Worm (Caenorhabditis elegans) whole organism, L2 larva: ENCODE measurements around the gene cblc-1.
A peak's percentile ranks its signal among the peaks of the same experiment; 100 is the strongest.

Source experiments
- fos-1 ChIP-seq: fragments of 150-350 bp; optimal IDR thresholded peaks from 2 replicates; lab custom pipeline; 2014; ENCODE audit warnings: missing biosample characterization, missing genetic modification characterization
- lsy-2 ChIP-seq, 2 experiments: fragments of 150-350 bp in 1 of 2; sonication (generic microtip) in 1 of 2; optimal IDR thresholded peaks; 2 replicates each; lab custom pipeline; 2014 to 2017; ENCODE audit warnings: missing biosample characterization in 2 of 2, missing genetic modification characterization in 2 of 2
- mdl-1 ChIP-seq, 2 experiments: fragments of 150-350 bp in 1 of 2; sonication (generic microtip) in 1 of 2; optimal IDR thresholded peaks; 2 replicates each; lab custom pipeline; 2017; ENCODE audit warnings: missing biosample characterization in 2 of 2, missing genetic modification characterization in 2 of 2
- nhr-12 ChIP-seq: fragments of 150-350 bp; optimal IDR thresholded peaks from 2 replicates; lab custom pipeline; 2014; ENCODE audit warnings: missing biosample characterization, missing genetic modification characterization
- nhr-21 ChIP-seq: fragments of 150-350 bp; optimal IDR thresholded peaks from 2 replicates; lab custom pipeline; 2014; ENCODE audit warnings: missing biosample characterization, missing genetic modification characterization
- nhr-77 ChIP-seq: fragments of 150-350 bp; optimal IDR thresholded peaks from 2 replicates; lab custom pipeline; 2014; ENCODE audit warnings: missing biosample characterization, missing genetic modification characterization
- unc-39 ChIP-seq: fragments of 150-350 bp; optimal IDR thresholded peaks from 2 replicates; lab custom pipeline; 2014; ENCODE audit warnings: missing biosample characterization, missing genetic modification characterization
- ztf-1 ChIP-seq: fragments of 200-800 bp; sonication (Bioruptor generic); conservative IDR thresholded peaks from 2 replicates; pipeline ENCODE4 v1.3.6; 2022; ENCODE audit warnings: missing genetic modification characterization, missing compliant biosample characterization
- ztf-4 ChIP-seq: fragments of 150-350 bp; optimal IDR thresholded peaks from 2 replicates; lab custom pipeline; 2014; ENCODE audit warnings: missing biosample characterization, missing genetic modification characterization

- TF ChIP-seq ztf-1 (GFP tag; lab: Robert Waterston, UW), result no peak
- no peak for TF ChIP-seq fos-1 (tag; lab: Kevin White, UChicago)
- no peak for TF ChIP-seq nhr-12 (tag; lab: Kevin White, UChicago)
- peak in 1 of 2 experiments; percentile 74 for TF ChIP-seq lsy-2 (tag; optimal IDR thresholded peaks at IDR 0.05; lab: Kevin White, UChicago)
- TF ChIP-seq ztf-4, result peak; percentile 82
- no peak for TF ChIP-seq nhr-21 (tag; lab: Kevin White, UChicago)
- no peak for TF ChIP-seq unc-39 (tag; lab: Kevin White, UChicago)
- no peak for TF ChIP-seq mdl-1 (tag; optimal IDR thresholded peaks at IDR 0.05; lab: Kevin White, UChicago)
- TF ChIP-seq nhr-77 (tag; lab: Kevin White, UChicago), result no peak
These were observed 38.9 kb downstream of the cblc-1 start, which contains the start of gene R05F9.9 for ce11 chrII:4902035-4902434.
